Worm (Caenorhabditis elegans) whole organism, L3 larva: ENCODE data around the gene wago-5.
A peak's percentile ranks its signal among the peaks of the same experiment; 100 is the strongest.

Experiments used
- ZK546.5 ChIP-seq: sonication (generic microtip); optimal IDR thresholded peaks from 2 replicates; lab custom pipeline; 2017; ENCODE audit warnings: missing biosample characterization, missing genetic modification characterization
- aly-2 ChIP-seq: fragments of 150-350 bp; optimal IDR thresholded peaks from 2 replicates; lab custom pipeline; 2014; ENCODE audit warnings: missing biosample characterization, missing genetic modification characterization
- daf-12 ChIP-seq: fragments of 150-350 bp; optimal IDR thresholded peaks from 2 replicates; lab custom pipeline; 2014; ENCODE audit warnings: missing biosample characterization, missing genetic modification reagents, missing genetic modification characterization
- egl-27 ChIP-seq: sonication (generic microtip); optimal IDR thresholded peaks from 4 replicates; lab custom pipeline; 2017; ENCODE audit warnings: missing biosample characterization, missing genetic modification reagents, missing genetic modification characterization
- elt-1 ChIP-seq: fragments of 150-350 bp; optimal IDR thresholded peaks from 2 replicates; lab custom pipeline; 2014; ENCODE audit warnings: missing biosample characterization, missing genetic modification characterization
- elt-2 ChIP-seq: sonication (generic microtip); optimal IDR thresholded peaks from 2 replicates; lab custom pipeline; 2016; ENCODE audit warnings: missing genetic modification reagents, mild to moderate bottlenecking, missing genetic modification characterization, missing compliant biosample characterization
- elt-3 ChIP-seq, 3 experiments: fragments of 150-350 bp in 1 of 3; sonication (generic microtip) in 2 of 3; optimal IDR thresholded peaks; 2 replicates in 2 of 3; 4 replicates in 1 of 3; lab custom pipeline; 2014 to 2017; ENCODE audit warnings: missing biosample characterization in 3 of 3, missing genetic modification characterization in 3 of 3
- eor-1 ChIP-seq, 2 experiments: fragments of 150-350 bp; optimal IDR thresholded peaks; 2 replicates each; lab custom pipeline; 2014 to 2018; ENCODE audit warnings: missing biosample characterization in 2 of 2, missing genetic modification characterization in 2 of 2
- fkh-10 ChIP-seq: sonication (generic microtip); optimal IDR thresholded peaks from 2 replicates; lab custom pipeline; 2017; ENCODE audit warnings: missing biosample characterization, missing genetic modification reagents, missing genetic modification characterization
- fkh-2 ChIP-seq: fragments of 150-350 bp; optimal IDR thresholded peaks from 2 replicates; lab custom pipeline; 2014; ENCODE audit warnings: missing biosample characterization, missing genetic modification reagents, missing genetic modification characterization
- hmg-11 ChIP-seq: sonication (generic microtip); optimal IDR thresholded peaks from 2 replicates; lab custom pipeline; 2016; ENCODE audit warnings: missing genetic modification characterization, missing compliant biosample characterization
- lin-15B ChIP-seq: fragments of 150-350 bp; optimal IDR thresholded peaks from 2 replicates; lab custom pipeline; 2014; ENCODE audit warnings: missing biosample characterization, missing genetic modification characterization
- lin-39 ChIP-seq: fragments of 150-350 bp; optimal IDR thresholded peaks from 2 replicates; lab custom pipeline; 2018; ENCODE audit warnings: missing biosample characterization, missing genetic modification reagents, missing genetic modification characterization
- mdl-1 ChIP-seq: fragments of 150-350 bp; optimal IDR thresholded peaks from 2 replicates; lab custom pipeline; 2014; ENCODE audit warnings: missing biosample characterization, missing genetic modification characterization
- nhr-11 ChIP-seq: fragments of 150-350 bp; optimal IDR thresholded peaks from 2 replicates; lab custom pipeline; 2014; ENCODE audit warnings: missing biosample characterization, missing genetic modification characterization
- nhr-12 ChIP-seq: fragments of 150-350 bp; optimal IDR thresholded peaks from 2 replicates; lab custom pipeline; 2014; ENCODE audit warnings: missing biosample characterization, missing genetic modification characterization
- nhr-23 ChIP-seq: fragments of 150-350 bp; optimal IDR thresholded peaks from 2 replicates; lab custom pipeline; 2014; ENCODE audit warnings: missing biosample characterization, missing genetic modification reagents, missing genetic modification characterization
- nhr-237 ChIP-seq: fragments of 150-350 bp; optimal IDR thresholded peaks from 2 replicates; lab custom pipeline; 2014; ENCODE audit warnings: missing biosample characterization, missing genetic modification characterization
- nhr-25 ChIP-seq: sonication (generic microtip); optimal IDR thresholded peaks from 2 replicates; lab custom pipeline; 2017; ENCODE audit warnings: missing biosample characterization, missing genetic modification characterization
- nhr-43 ChIP-seq: sonication (generic microtip); optimal IDR thresholded peaks from 2 replicates; lab custom pipeline; 2016; ENCODE audit warnings: mild to moderate bottlenecking, missing genetic modification characterization, missing compliant biosample characterization; ENCODE audit not compliant: poor library complexity, severe bottlenecking
- nhr-76 ChIP-seq: fragments of 150-350 bp; sonication (generic microtip); optimal IDR thresholded peaks from 5 replicates; lab custom pipeline; 2014; ENCODE audit warnings: missing biosample characterization, missing genetic modification characterization
- nhr-77 ChIP-seq: fragments of 150-350 bp; optimal IDR thresholded peaks from 2 replicates; lab custom pipeline; 2014; ENCODE audit warnings: missing biosample characterization, missing genetic modification characterization
- pha-4 ChIP-seq: fragments of 150-350 bp; optimal IDR thresholded peaks from 2 replicates; lab custom pipeline; 2014; ENCODE audit warnings: missing biosample characterization, missing genetic modification reagents, missing genetic modification characterization
- pqm-1 ChIP-seq: fragments of 150-350 bp; optimal IDR thresholded peaks from 2 replicates; lab custom pipeline; 2017; ENCODE audit warnings: missing biosample characterization, missing genetic modification characterization, inconsistent platforms
- snpc-4 ChIP-seq: fragments of 150-350 bp; optimal IDR thresholded peaks from 2 replicates; lab custom pipeline; 2014; ENCODE audit warnings: missing biosample characterization, missing genetic modification characterization
- tbx-2 ChIP-seq: sonication (generic microtip); optimal IDR thresholded peaks from 2 replicates; lab custom pipeline; 2016; ENCODE audit warnings: mild to moderate bottlenecking, missing genetic modification characterization, missing compliant biosample characterization
- unc-39 ChIP-seq: sonication (generic microtip); optimal IDR thresholded peaks from 4 replicates; lab custom pipeline; 2017; ENCODE audit warnings: missing biosample characterization, missing genetic modification characterization
- unc-62 ChIP-seq: fragments of 150-350 bp; sonication (generic microtip); optimal IDR thresholded peaks from 4 replicates; lab custom pipeline; 2014; ENCODE audit warnings: missing biosample characterization, missing genetic modification reagents, missing genetic modification characterization
- zag-1 ChIP-seq: fragments of 150-350 bp; optimal IDR thresholded peaks from 2 replicates; lab custom pipeline; 2014; ENCODE audit warnings: missing biosample characterization, missing genetic modification characterization
- ztf-11 ChIP-seq: fragments of 150-350 bp; optimal IDR thresholded peaks from 2 replicates; lab custom pipeline; 2014; ENCODE audit warnings: missing biosample characterization, missing genetic modification characterization
- ztf-4 ChIP-seq: fragments of 150-350 bp; optimal IDR thresholded peaks from 2 replicates; lab custom pipeline; 2014; ENCODE audit warnings: missing biosample characterization, missing genetic modification characterization

Gene wago-5

DNA sequence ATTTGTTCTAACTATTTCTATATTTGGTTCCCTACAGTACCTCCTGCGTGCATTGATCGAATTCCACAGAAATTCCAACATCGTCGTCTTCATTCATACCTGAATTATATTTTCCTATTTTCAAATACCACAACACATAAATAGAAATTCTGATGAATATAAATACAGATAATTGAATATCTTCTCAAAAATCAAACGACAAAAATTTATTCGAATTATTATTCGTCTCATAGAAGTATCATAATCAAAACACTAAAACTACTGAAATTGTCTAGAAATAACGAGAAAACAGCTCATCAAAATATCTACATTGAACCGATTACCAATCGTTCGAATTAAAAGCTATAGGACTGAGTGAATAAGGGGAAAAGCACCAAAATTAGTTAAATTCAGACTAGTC lies 17.9 kb upstream of the wago-5 start, which contains the start of gene gtap-1:
TSS of gene gtap-1 (minus strand) at position 101 of the 400 bp plus-strand sequence.
- TF ChIP-seq zag-1 (tag; lab: Kevin White, UChicago), result no peak
- TF ChIP-seq nhr-237 (tag; lab: Kevin White, UChicago), result no peak
- no peak for TF ChIP-seq elt-1 (tag; lab: Kevin White, UChicago)
- TF ChIP-seq nhr-77 (tag; lab: Kevin White, UChicago), result no peak
- TF ChIP-seq daf-12, result no peak
- TF ChIP-seq ZK546.5 (tag; lab: Kevin White, UChicago), result no peak
- no peak for TF ChIP-seq unc-62 (GFP tag; lab: Kevin White, UChicago)
- no peak for TF ChIP-seq nhr-11 (tag; lab: Kevin White, UChicago)
- no peak for TF ChIP-seq lin-39 (tag; lab: Kevin White, UChicago)
- TF ChIP-seq tbx-2, result no peak
- no peak for TF ChIP-seq nhr-76 (tag; lab: Kevin White, UChicago)
- TF ChIP-seq fkh-10 (GFP tag; lab: Kevin White, UChicago), result no peak
- TF ChIP-seq pha-4, result no peak
- no peak for TF ChIP-seq hmg-11
- no peak for TF ChIP-seq nhr-23
- no peak for TF ChIP-seq lin-15B (tag; lab: Kevin White, UChicago)
- no peak for TF ChIP-seq aly-2 (tag; lab: Kevin White, UChicago)
- no peak for TF ChIP-seq snpc-4 (tag; lab: Kevin White, UChicago)
- TF ChIP-seq elt-2, result no peak
- TF ChIP-seq nhr-12 (tag; lab: Kevin White, UChicago), result no peak

DNA sequence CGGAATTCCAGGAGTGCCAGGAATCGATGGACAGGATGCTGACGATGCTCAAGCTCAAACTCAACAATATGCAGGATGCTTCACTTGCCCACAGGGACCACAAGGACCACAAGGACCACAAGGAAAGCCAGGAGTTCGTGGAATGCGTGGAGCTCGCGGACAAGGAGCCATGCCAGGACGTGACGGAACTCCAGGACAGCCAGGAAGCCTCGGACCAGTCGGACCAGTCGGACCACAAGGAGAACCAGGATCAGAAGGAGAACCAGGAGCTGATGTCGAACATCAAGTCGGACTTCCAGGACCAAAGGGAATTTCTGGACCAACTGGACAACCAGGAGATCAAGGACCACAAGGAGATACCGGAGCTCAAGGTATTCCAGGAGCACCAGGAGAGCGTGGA lies 16.1 kb upstream of the wago-5 start:
- TF ChIP-seq ZK546.5 (tag; lab: Kevin White, UChicago), result no peak
- TF ChIP-seq nhr-23, result no peak
- TF ChIP-seq pqm-1 (tag; lab: Kevin White, UChicago), result no peak
- TF ChIP-seq nhr-76 (tag; lab: Kevin White, UChicago), result no peak
- no peak for TF ChIP-seq nhr-11 (tag; lab: Kevin White, UChicago)

DNA sequence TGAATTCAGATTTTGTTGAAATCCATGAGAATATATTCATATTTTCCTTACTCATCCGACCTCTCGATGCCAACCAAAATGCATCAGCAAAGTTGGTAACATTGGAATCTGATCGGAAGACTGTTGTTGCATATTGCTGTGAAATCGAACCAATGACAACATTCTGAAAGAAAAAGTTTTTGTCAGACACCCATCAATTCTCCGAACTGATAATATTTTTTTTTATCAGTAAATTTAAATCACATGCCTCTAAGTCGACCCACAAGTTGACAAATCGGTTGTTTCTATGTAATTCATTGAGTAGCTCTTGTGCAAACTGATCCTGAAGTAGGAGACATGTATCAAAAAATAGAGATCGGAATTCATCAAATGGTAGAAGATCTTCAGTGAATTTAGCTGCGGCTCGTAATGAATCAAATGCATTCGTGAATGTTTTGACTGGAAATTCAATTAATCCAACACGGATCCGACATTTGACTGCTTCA lies 14.7 kb upstream of the wago-5 start, which contains the start of gene col-74:
TSS of gene col-74 (plus strand) at position 435 of the 485 bp plus-strand sequence.
- TF ChIP-seq hmg-11 (no peak), elt-1 (tag; lab: Kevin White, UChicago) (no peak), eor-1 (tag; optimal IDR thresholded peaks at IDR 0.05; lab: Kevin White, UChicago) (no peak), ztf-11 (tag; lab: Kevin White, UChicago) (no peak), ZK546.5 (tag; lab: Kevin White, UChicago) (no peak), nhr-43 (tag; lab: Kevin White, UChicago) (no peak), tbx-2 (no peak), pqm-1 (tag; lab: Kevin White, UChicago) (peak; percentile 56), lin-39 (tag; lab: Kevin White, UChicago) (no peak), elt-2 (peak; percentile 74), lin-15B (tag; lab: Kevin White, UChicago) (no peak), mdl-1 (no peak), nhr-23 (no peak), elt-3 (tag; optimal IDR thresholded peaks at IDR 0.05; lab: Kevin White, UChicago) (no peak), fkh-2 (tag; lab: Kevin White, UChicago) (no peak)
- TF ChIP-seq, all 47 proteins: peak for 2

DNA sequence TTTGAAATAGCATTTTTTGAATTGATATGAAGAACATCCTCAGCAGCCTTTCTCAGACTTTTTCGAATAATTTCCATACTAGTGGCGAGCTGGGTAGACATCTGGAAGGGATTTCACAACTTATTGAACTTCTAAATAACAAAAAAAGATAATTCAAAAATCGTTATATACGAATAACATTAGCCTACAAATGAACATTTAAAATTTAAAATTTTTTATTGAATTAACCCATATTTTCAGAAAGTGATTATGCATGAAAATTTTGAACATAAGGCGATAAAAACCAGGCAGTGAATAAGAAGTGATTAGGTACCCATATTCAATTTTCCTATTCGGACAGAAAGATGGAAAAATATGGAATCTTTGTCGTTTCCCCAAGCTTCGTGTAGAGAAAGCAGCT lies 13.2 kb upstream of the wago-5 start, which contains the start of gene ZK1248.11:
TSS of gene ZK1248.11 (minus strand) at position 101 of the 400 bp plus-strand sequence.
- TF ChIP-seq snpc-4 (tag; lab: Kevin White, UChicago), result no peak
- no peak for TF ChIP-seq unc-39 (tag; lab: Kevin White, UChicago)

DNA sequence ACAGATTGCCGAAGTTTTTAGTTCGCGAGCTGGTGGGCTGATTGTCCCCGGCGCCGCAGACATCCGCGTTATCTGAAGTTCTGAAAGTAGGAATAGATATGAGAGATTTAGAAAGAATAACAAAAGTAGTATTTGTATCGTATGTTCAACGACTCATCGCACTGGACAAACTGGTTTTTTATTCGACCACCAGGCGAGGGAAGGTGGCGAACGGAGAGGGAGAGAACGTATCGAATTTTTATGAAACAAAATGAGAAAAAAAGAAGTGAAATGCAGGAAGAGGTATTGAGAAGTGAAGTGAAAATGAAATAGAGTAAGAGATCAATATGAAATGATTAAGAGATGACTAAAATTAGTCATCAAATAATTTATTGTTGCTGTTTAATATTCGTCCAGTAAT lies 12.1 kb upstream of the wago-5 start, which contains the start of gene tbc-2:
TSS of gene tbc-2 (minus strand) at position 80 of the 400 bp plus-strand sequence.
- TF ChIP-seq nhr-237 (tag; lab: Kevin White, UChicago) (no peak), nhr-23 (peak; percentile 37), egl-27 (tag; lab: Kevin White, UChicago) (no peak), ZK546.5 (tag; lab: Kevin White, UChicago) (no peak), nhr-25 (tag; lab: Kevin White, UChicago) (peak; percentile 23), nhr-43 (tag; lab: Kevin White, UChicago) (no peak), ztf-4 (tag; lab: Kevin White, UChicago) (no peak), nhr-12 (tag; lab: Kevin White, UChicago) (no peak), elt-2 (no peak)
